Worm (Caenorhabditis elegans): ENCODE results near the gene C16C10.9.

ce11 chrIII:4205751-4206327 is 48.6 kb upstream of the C16C10.9 start, which contains the start of gene R74.8:
- TF ChIP-seq lin-11 (tag; optimal IDR thresholded peaks at IDR 0.05) (no peak), nhr-11 (tag; optimal IDR thresholded peaks at IDR 0.05) (no peak), K09A11.1 (tag; optimal IDR thresholded peaks at IDR 0.05; ENCODE audit: insufficient read depth) (no peak), odd-2 (tag; optimal IDR thresholded peaks at IDR 0.05) (no peak), ama-1 (optimal IDR thresholded peaks at IDR 0.05) (no peak), ceh-9 (tag; optimal IDR thresholded peaks at IDR 0.05) (no peak), nfya-1 (tag; optimal IDR thresholded peaks at IDR 0.05) (no peak), fkh-10 (GFP tag; optimal IDR thresholded peaks at IDR 0.05) (no peak), che-1 (tag; optimal IDR thresholded peaks at IDR 0.05) (no peak), zip-5 (tag; optimal IDR thresholded peaks at IDR 0.05) (no peak), pax-1 (tag; optimal IDR thresholded peaks at IDR 0.05) (no peak), mec-3 (tag; optimal IDR thresholded peaks at IDR 0.05; ENCODE audit: borderline replicate concordance) (no peak)
